Fruit fly (Drosophila melanogaster) whole organism: Measurements from ENCODE around the gene MP1.

Source experiments
- CG8478 ChIP-seq: fragments of >200 bp; optimal IDR thresholded peaks from 2 replicates; lab custom pipeline; 2018; ENCODE audit warnings: inconsistent platforms
- Dll ChIP-seq: fragments of >200 bp; optimal IDR thresholded peaks from 2 replicates; lab custom pipeline; 2017
- pan ChIP-seq: fragments of >200 bp; optimal IDR thresholded peaks from 2 replicates; lab custom pipeline; 2017
- psq ChIP-seq: fragments of >200 bp; optimal IDR thresholded peaks from 2 replicates; lab custom pipeline; 2017

DNA sequence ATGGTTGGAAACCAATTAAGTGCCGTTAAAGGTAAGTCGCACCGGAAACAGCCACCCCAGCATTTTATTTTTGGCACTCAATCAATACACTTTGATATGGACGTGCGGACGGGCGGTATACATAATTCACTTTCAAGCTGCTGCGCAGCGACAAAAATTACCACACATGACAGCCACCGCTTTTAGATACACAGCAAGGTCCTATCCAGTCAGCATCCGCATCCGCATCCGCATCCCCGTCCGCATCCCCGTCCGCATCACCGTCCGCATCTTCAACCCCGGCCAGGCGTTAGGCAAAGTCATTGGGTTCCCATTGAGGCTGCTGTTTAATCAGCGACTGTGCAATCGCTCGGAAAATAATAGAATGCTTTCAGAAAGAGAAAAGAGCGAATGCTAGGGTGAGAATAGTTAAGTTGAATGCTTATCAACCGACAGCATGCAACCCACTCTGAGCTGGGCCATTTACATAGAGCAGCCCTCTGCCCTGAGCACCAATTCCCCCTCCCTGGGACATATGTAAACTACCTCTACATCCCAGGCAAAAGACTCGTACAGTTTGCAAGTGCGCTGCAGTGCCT, 23.2 kb upstream of the MP1 start:
- no peak for TF ChIP-seq pan
- TF ChIP-seq CG8478 (lab: Kevin White, UChicago): no peak
- no peak for TF ChIP-seq psq (lab: Kevin White, UChicago)
- TF ChIP-seq Dll: no peak
